Fruit fly (Drosophila melanogaster) whole organism, prepupa: ENCODE measurements around the gene CG9706.

Experiments used
- CG10631 ChIP-seq: fragments of 200-800 bp; sonication (Bioruptor generic); optimal IDR thresholded peaks from 2 replicates; lab custom pipeline; 2016; ENCODE audit warnings: missing biosample characterization, missing genetic modification characterization
- CG15336 ChIP-seq: fragments of 200-800 bp; sonication (Bioruptor generic); IDR thresholded peaks from 2 replicates; pipeline ENCODE4 v1.3.6; 2022; ENCODE audit warnings: missing biosample characterization, missing genetic modification characterization
- CG3032 ChIP-seq: fragments of 200-800 bp; optimal IDR thresholded peaks from 2 replicates; lab custom pipeline; 2019; ENCODE audit warnings: missing biosample characterization, mild to moderate bottlenecking, missing genetic modification characterization, moderate library complexity
- CG31627 ChIP-seq: fragments of 200-800 bp; sonication (Bioruptor generic); optimal IDR thresholded peaks from 3 replicates; lab custom pipeline; 2016; ENCODE audit warnings: missing biosample characterization, missing genetic modification characterization
- CG32006 ChIP-seq: fragments of 200-800 bp; sonication (Bioruptor generic); optimal IDR thresholded peaks from 3 replicates; lab custom pipeline; 2017; ENCODE audit warnings: missing biosample characterization, mild to moderate bottlenecking, missing genetic modification characterization
- CG34406 ChIP-seq: fragments of 200-800 bp; sonication (Bioruptor generic); optimal IDR thresholded peaks from 3 replicates; lab custom pipeline; 2016; ENCODE audit warnings: missing biosample characterization, missing genetic modification characterization
- CG3919 ChIP-seq: fragments of 200-800 bp; sonication (Bioruptor generic); optimal IDR thresholded peaks from 3 replicates; lab custom pipeline; 2016; ENCODE audit warnings: missing biosample characterization, missing genetic modification characterization
- CG6163 ChIP-seq: fragments of 200-800 bp; sonication (Bioruptor generic); IDR thresholded peaks from 3 replicates; pipeline ENCODE4 v1.3.6; 2022; ENCODE audit warnings: missing biosample characterization, missing genetic modification characterization
- CG8119 ChIP-seq: fragments of 200-800 bp; sonication (Bioruptor generic); IDR thresholded peaks from 3 replicates; pipeline ENCODE4 v1.3.6; 2022; ENCODE audit warnings: missing biosample characterization, missing genetic modification characterization
- CG8632 ChIP-seq: fragments of 200-800 bp; sonication (Bioruptor generic); optimal IDR thresholded peaks from 3 replicates; lab custom pipeline; 2016; ENCODE audit warnings: missing biosample characterization, missing genetic modification characterization
- Eip75B ChIP-seq: fragments of 200-800 bp; sonication (Bioruptor generic); optimal IDR thresholded peaks from 3 replicates; lab custom pipeline; 2016; ENCODE audit warnings: missing biosample characterization, missing genetic modification characterization
- Eip78C ChIP-seq: fragments of 200-800 bp; sonication (Bioruptor generic); peaks from one replicate; lab custom pipeline; 2016; ENCODE audit warnings: missing biosample characterization, missing genetic modification characterization
- Eip93F ChIP-seq: fragments of 200-800 bp; sonication (Bioruptor generic); optimal IDR thresholded peaks from 2 replicates; lab custom pipeline; 2016; ENCODE audit warnings: missing biosample characterization, mild to moderate bottlenecking, missing genetic modification characterization
- Ets21C ChIP-seq: fragments of 200-800 bp; sonication (Bioruptor generic); optimal IDR thresholded peaks from 3 replicates; lab custom pipeline; 2016; ENCODE audit warnings: missing biosample characterization, missing genetic modification characterization
- Hr38 ChIP-seq: sonication (Bioruptor generic); optimal IDR thresholded peaks from 2 replicates; lab custom pipeline; 2016; ENCODE audit warnings: missing biosample characterization, missing genetic modification characterization
- Met ChIP-seq: fragments of 200-800 bp; sonication (Bioruptor generic); optimal IDR thresholded peaks from 3 replicates; lab custom pipeline; 2016; ENCODE audit warnings: missing biosample characterization, missing genetic modification characterization
- OdsH ChIP-seq: fragments of 200-800 bp; sonication (Bioruptor generic); optimal IDR thresholded peaks from 3 replicates; lab custom pipeline; 2016; ENCODE audit warnings: missing biosample characterization, missing genetic modification characterization
- Smox ChIP-seq: fragments of 200-800 bp; sonication (Bioruptor generic); optimal IDR thresholded peaks from 3 replicates; lab custom pipeline; 2016; ENCODE audit warnings: missing biosample characterization, missing genetic modification characterization
- Sox14 ChIP-seq: fragments of 200-800 bp; sonication (Bioruptor generic); optimal IDR thresholded peaks from 3 replicates; lab custom pipeline; 2016; ENCODE audit warnings: missing biosample characterization, missing genetic modification characterization
- acj6 ChIP-seq: fragments of 200-800 bp; sonication (Bioruptor generic); optimal IDR thresholded peaks from 3 replicates; lab custom pipeline; 2016; ENCODE audit warnings: missing biosample characterization, missing genetic modification characterization
- dac ChIP-seq: fragments of 200-800 bp; sonication (Bioruptor generic); optimal IDR thresholded peaks from 2 replicates; lab custom pipeline; 2017; ENCODE audit warnings: missing biosample characterization, mild to moderate bottlenecking, missing genetic modification characterization
- dsx ChIP-seq: fragments of 200-800 bp; optimal IDR thresholded peaks from 3 replicates; lab custom pipeline; 2019; ENCODE audit warnings: missing biosample characterization, mild to moderate bottlenecking, missing genetic modification characterization, moderate library complexity; ENCODE audit not compliant: poor library complexity, severe bottlenecking
- esn ChIP-seq: fragments of 200-800 bp; sonication (Bioruptor generic); optimal IDR thresholded peaks from 2 replicates; lab custom pipeline; 2016; ENCODE audit warnings: missing biosample characterization, mild to moderate bottlenecking, missing genetic modification characterization, moderate library complexity
- fd59A ChIP-seq: fragments of 200-800 bp; sonication (Bioruptor generic); optimal IDR thresholded peaks from 2 replicates; lab custom pipeline; 2017; ENCODE audit warnings: missing biosample characterization, mild to moderate bottlenecking, missing genetic modification characterization, missing genetic modification reagents
- fd85E ChIP-seq: fragments of 200-800 bp; sonication (Bioruptor generic); optimal IDR thresholded peaks from 3 replicates; lab custom pipeline; 2016; ENCODE audit warnings: missing biosample characterization, missing genetic modification characterization
- fkh ChIP-seq: fragments of 200-800 bp; sonication (Bioruptor generic); optimal IDR thresholded peaks from 3 replicates; lab custom pipeline; 2017; ENCODE audit warnings: missing biosample characterization, mild to moderate bottlenecking, missing genetic modification characterization, moderate library complexity
- lz ChIP-seq: fragments of 200-800 bp; sonication (Bioruptor generic); optimal IDR thresholded peaks from 3 replicates; lab custom pipeline; 2016; ENCODE audit warnings: missing biosample characterization, missing genetic modification characterization
- net ChIP-seq: fragments of 200-800 bp; sonication (Bioruptor generic); optimal IDR thresholded peaks from 3 replicates; lab custom pipeline; 2016; ENCODE audit warnings: missing biosample characterization, missing genetic modification characterization
- salr ChIP-seq, 2 experiments: fragments of 200-800 bp; sonication (Bioruptor generic); optimal IDR thresholded peaks; 3 replicates each; lab custom pipeline; 2016 to 2018; ENCODE audit warnings: missing biosample characterization in 2 of 2, missing genetic modification characterization in 2 of 2, mild to moderate bottlenecking in 1 of 2
- spab ChIP-seq: fragments of 200-800 bp; sonication (Bioruptor generic); optimal IDR thresholded peaks from 2 replicates; lab custom pipeline; 2017; ENCODE audit warnings: missing biosample characterization, mild to moderate bottlenecking, missing genetic modification characterization, missing genetic modification reagents
- ss ChIP-seq, 2 experiments: fragments of 200-800 bp; sonication (Bioruptor generic); optimal IDR thresholded peaks; 2 replicates in 1 of 2; 3 replicates in 1 of 2; lab custom pipeline; 2017 to 2018; ENCODE audit warnings: mild to moderate bottlenecking in 2 of 2, missing biosample characterization in 2 of 2, missing genetic modification characterization in 2 of 2, moderate library complexity in 1 of 2
- topi ChIP-seq: fragments of 200-800 bp; sonication (Bioruptor generic); optimal IDR thresholded peaks from 3 replicates; lab custom pipeline; 2016; ENCODE audit warnings: missing biosample characterization, missing genetic modification characterization
- vri ChIP-seq: fragments of 200-800 bp; sonication (Bioruptor generic); optimal IDR thresholded peaks from 3 replicates; lab custom pipeline; 2016; ENCODE audit warnings: missing biosample characterization, mild to moderate bottlenecking, missing genetic modification characterization

Gene CG9706

dm6 chr3L:16818063-16818462, 35.3 kb downstream of the CG9706 start (continued):
- TF ChIP-seq CG6163 (peak; percentile 95), Ets21C (GFP tag; lab: Kevin White, UChicago) (peak; percentile 80), spab (GFP tag; lab: Kevin White, UChicago) (peak; percentile 97), CG15336 (GFP tag; lab: Robert Waterston, UW) (peak; percentile 78), net (GFP tag; lab: Kevin White, UChicago) (peak; percentile 86), Eip75B (GFP tag; lab: Kevin White, UChicago) (peak; percentile 94), dac (GFP tag; lab: Kevin White, UChicago) (no peak), vri (GFP tag; lab: Kevin White, UChicago) (peak; percentile 90)

dm6 chr3L:16824725-16825124, 41.9 kb downstream of the CG9706 start:
- no peak for TF ChIP-seq CG3919 (GFP tag; lab: Kevin White, UChicago)
- TF ChIP-seq CG6163: 0 out of 3 replicates have a peak, but pooled peaks have one; percentile 9
- peak; percentile 40 for TF ChIP-seq fkh (GFP tag; lab: Kevin White, UChicago)
- TF ChIP-seq, all 60 proteins: peak for 2

dm6 chr3L:16825195-16825594, 42.4 kb downstream of the CG9706 start:
- TF ChIP-seq CG10631 (GFP tag; lab: Kevin White, UChicago) (peak; percentile 20), net (GFP tag; lab: Kevin White, UChicago) (peak; percentile 16), Smox (no peak), CG3032 (tag; lab: Kevin White, UChicago) (peak; percentile 52), esn (GFP tag; lab: Kevin White, UChicago) (peak; percentile 22), OdsH (peak; percentile 33), ss (GFP tag; optimal IDR thresholded peaks at IDR 0.05; lab: Kevin White, UChicago) (peak in 1 of 2 experiments; percentile 15), Eip78C (GFP tag; lab: Kevin White, UChicago) (peak; percentile 81), CG15336 (GFP tag; lab: Robert Waterston, UW) (peak; percentile 42; the same call in 1 of the 2 replicates), Met (GFP tag; lab: Kevin White, UChicago) (peak; percentile 3), dsx (GFP tag; lab: Kevin White, UChicago) (no peak), topi (no peak), CG8119 (GFP tag; lab: Robert Waterston, UW) (peak; percentile 46; the same call in 1 of the 3 replicates), CG8632 (peak; percentile 27), fd85E (GFP tag; lab: Kevin White, UChicago) (no peak), acj6 (GFP tag; lab: Kevin White, UChicago) (peak; percentile 32), CG34406 (GFP tag; lab: Kevin White, UChicago) (peak; percentile 36), Eip93F (GFP tag; lab: Kevin White, UChicago) (no peak), fd59A (GFP tag; lab: Kevin White, UChicago) (no peak), lz (GFP tag; lab: Kevin White, UChicago) (no peak), CG31627 (GFP tag; lab: Kevin White, UChicago) (peak; percentile 6), salr (GFP tag; optimal IDR thresholded peaks at IDR 0.05; lab: Kevin White, UChicago) (peak in 1 of 2 experiments; percentile 35), CG32006 (GFP tag; lab: Kevin White, UChicago) (peak; percentile 61)
- TF ChIP-seq, all 60 proteins: peak for 16

- TF ChIP-seq dac (GFP tag; lab: Kevin White, UChicago) (no peak), CG15336 (GFP tag; lab: Robert Waterston, UW) (no peak), Eip78C (GFP tag; lab: Kevin White, UChicago) (no peak), dsx (GFP tag; lab: Kevin White, UChicago) (no peak), fd85E (GFP tag; lab: Kevin White, UChicago) (no peak), CG3919 (GFP tag; lab: Kevin White, UChicago) (no peak), CG8119 (GFP tag; lab: Robert Waterston, UW) (no peak), Hr38 (GFP tag; lab: Kevin White, UChicago) (no peak), fkh (GFP tag; lab: Kevin White, UChicago) (no peak), Sox14 (GFP tag; lab: Kevin White, UChicago) (no peak)
Measured at dm6 chr3L:16828967-16829366, 46.2 kb downstream of the CG9706 start, which contains the start of gene CG13024. CG13024 (minus strand) TSS chr3L:16829074.
